Worm (Caenorhabditis elegans) whole organism, late embryonic: ENCODE results near the gene ceeh-2.

Source experiments
- ceh-22 ChIP-seq: sonication (generic microtip); optimal IDR thresholded peaks from 2 replicates; lab custom pipeline; 2017; ENCODE audit warnings: missing biosample characterization, missing genetic modification characterization
- ceh-24 ChIP-seq: sonication (generic microtip); optimal IDR thresholded peaks from 2 replicates; lab custom pipeline; 2016; ENCODE audit warnings: mild to moderate bottlenecking, missing genetic modification characterization, missing compliant biosample characterization
- ceh-30 ChIP-seq: fragments of 150-350 bp; optimal IDR thresholded peaks from 2 replicates; lab custom pipeline; 2014; ENCODE audit warnings: missing biosample characterization, missing genetic modification characterization
- ceh-6 ChIP-seq: fragments of 200-800 bp; sonication (Bioruptor generic); optimal IDR thresholded peaks from 2 replicates; lab custom pipeline; 2018; ENCODE audit warnings: mild to moderate bottlenecking, missing genetic modification characterization, missing compliant biosample characterization
- elt-4 ChIP-seq: sonication (generic microtip); optimal IDR thresholded peaks from 2 replicates; lab custom pipeline; 2016; ENCODE audit warnings: missing genetic modification characterization, missing compliant biosample characterization
- hlh-15 ChIP-seq: sonication (generic microtip); optimal IDR thresholded peaks from 2 replicates; lab custom pipeline; 2016; ENCODE audit warnings: missing genetic modification characterization, missing compliant biosample characterization
- nhr-11 ChIP-seq: fragments of 150-350 bp; optimal IDR thresholded peaks from 2 replicates; lab custom pipeline; 2014; ENCODE audit warnings: missing biosample characterization, missing genetic modification characterization
- pqm-1 ChIP-seq: sonication (generic microtip); optimal IDR thresholded peaks from 2 replicates; lab custom pipeline; 2016; ENCODE audit warnings: missing genetic modification characterization, missing compliant biosample characterization
- rnt-1 ChIP-seq: sonication (generic microtip); optimal IDR thresholded peaks from 2 replicates; lab custom pipeline; 2016; ENCODE audit warnings: missing genetic modification characterization, missing compliant biosample characterization
- tbx-2 ChIP-seq: sonication (generic microtip); optimal IDR thresholded peaks from 2 replicates; lab custom pipeline; 2016; ENCODE audit warnings: missing genetic modification characterization, missing compliant biosample characterization
- ttx-3 ChIP-seq: sonication (generic microtip); optimal IDR thresholded peaks from 2 replicates; lab custom pipeline; 2016; ENCODE audit warnings: missing genetic modification reagents, missing genetic modification characterization, missing compliant biosample characterization

DNA sequence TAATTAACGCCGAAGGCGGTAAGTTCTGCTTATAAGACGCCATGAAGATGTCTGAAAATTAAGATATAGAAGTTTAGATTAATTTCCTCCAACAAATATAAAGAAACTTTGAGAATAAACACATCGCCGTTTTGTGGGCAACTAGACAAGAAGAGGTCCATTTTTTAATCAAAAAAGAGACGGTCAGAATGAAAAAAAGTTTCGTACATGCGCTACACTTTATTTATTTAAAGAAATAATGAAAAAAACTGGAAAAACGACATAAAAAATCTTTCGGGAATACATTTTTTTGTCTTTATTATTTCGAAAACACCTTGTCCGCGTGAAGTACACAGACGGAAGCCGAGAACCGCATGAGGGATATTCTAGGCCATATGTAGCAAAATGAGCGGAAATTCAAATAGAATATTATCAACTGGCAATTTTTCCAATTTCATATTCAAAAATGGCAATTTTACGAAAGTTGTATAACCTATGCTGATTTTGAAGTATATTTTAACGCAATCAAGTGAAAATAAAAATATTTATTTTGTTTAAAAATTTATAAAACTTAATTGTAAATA lies 1.8 kb downstream of the ceeh-2 start, which contains the start of gene sluh-7:
- peak; percentile 48 for TF ChIP-seq hlh-15 (tag; lab: Kevin White, UChicago)
- peak; percentile 44 for TF ChIP-seq ttx-3
- peak; percentile 79 for TF ChIP-seq rnt-1 (tag; lab: Kevin White, UChicago)
- TF ChIP-seq tbx-2 (tag; lab: Kevin White, UChicago), result peak; percentile 95
- TF ChIP-seq pqm-1 (tag; lab: Kevin White, UChicago), result no peak
- no peak for TF ChIP-seq nhr-11
- TF ChIP-seq ceh-24 (tag; lab: Kevin White, UChicago), result no peak
- no peak for TF ChIP-seq elt-4 (tag; lab: Kevin White, UChicago)
- TF ChIP-seq ceh-22 (tag; lab: Kevin White, UChicago), result no peak
- no peak for TF ChIP-seq ceh-30
- no peak for TF ChIP-seq ceh-6
